Fruit fly (Drosophila melanogaster): ENCODE data around the gene Frq1.

The Frq1 gene

dm6 chrX:18208079-18208865 is 53.1 kb downstream of the Frq1 start:
- TF ChIP-seq ttk (optimal IDR thresholded peaks at IDR 0.05) (no peak), insv (optimal IDR thresholded peaks at IDR 0.05) (no peak), Sin3A (optimal IDR thresholded peaks at IDR 0.05) (no peak), h (optimal IDR thresholded peaks at IDR 0.05) (no peak), psq (optimal IDR thresholded peaks at IDR 0.05) (no peak), Myc (optimal IDR thresholded peaks at IDR 0.05) (no peak)

- TF ChIP-seq Sin3A (optimal IDR thresholded peaks at IDR 0.05) (no peak), Myc (optimal IDR thresholded peaks at IDR 0.05) (no peak), psq (optimal IDR thresholded peaks at IDR 0.05) (no peak), ttk (optimal IDR thresholded peaks at IDR 0.05) (no peak), h (optimal IDR thresholded peaks at IDR 0.05) (no peak), insv (optimal IDR thresholded peaks at IDR 0.05) (no peak)
These were observed 53.8 kb downstream of the Frq1 start, which contains the start of gene Him for dm6 chrX:18208930-18209477. Gene Him, plus strand, starts transcription at chrX:18209427.

Data from Kc167 (cell line).